In genomic region chr2L:15005505-15005904, dm6 we compare ENCODE assay signal across 1 fruit fly cellular context.
TF ChIP-seq lines count a peak whose summit lies in the region.

TSS of gene DCTN5-p25 (plus strand) at chr2L:15005733.

TF ChIP-seq in whole organism, embryonic, 481 proteins besides CTCF, POLR2A, EP300 and RAD21 (continued from another document):
- TF ChIP-seq CG13287 (GFP tag; IDR thresholded peaks at IDR 0.05; lab: Robert Waterston, UW; ENCODE audit: partially characterized antibody) (peak; percentile 41; the same call in 1 of the 2 replicates), chinmo (GFP tag; IDR thresholded peaks at IDR 0.05; lab: Robert Waterston, UW; ENCODE audit: partially characterized antibody) (peak; percentile 70; the same call in 1 of the 4 replicates), CG18476 (GFP tag; optimal IDR thresholded peaks at IDR 0.05; lab: Kevin White, UChicago) (no peak), sim (GFP tag; IDR thresholded peaks at IDR 0.05; lab: Robert Waterston, UW) (no peak), CG4617 (GFP tag; optimal IDR thresholded peaks at IDR 0.05; lab: Kevin White, UChicago; ENCODE audit: borderline replicate concordance) (no peak), CG12391 (tag; optimal IDR thresholded peaks at IDR 0.05; lab: Kevin White, UChicago) (no peak), ttk (GFP tag; IDR thresholded peaks at IDR 0.05; lab: Robert Waterston, UW) (no peak), stwl (tag; optimal IDR thresholded peaks at IDR 0.05; lab: Kevin White, UChicago) (peak; percentile 38), amos (GFP tag; IDR thresholded peaks at IDR 0.05; lab: Robert Waterston, UW; ENCODE audit: partially characterized antibody) (no peak), so (GFP tag; IDR thresholded peaks at IDR 0.05; lab: Robert Waterston, UW) (no peak), wek (GFP tag; optimal IDR thresholded peaks at IDR 0.05; lab: Kevin White, UChicago) (no peak), Vsx1 (GFP tag; optimal IDR thresholded peaks at IDR 0.05; lab: Kevin White, UChicago) (no peak), gfzf (GFP tag; optimal IDR thresholded peaks at IDR 0.05; lab: Kevin White, UChicago) (peak; percentile 91), CG8281 (tag; optimal IDR thresholded peaks at IDR 0.05; lab: Kevin White, UChicago) (no peak), Doc2 (GFP tag; IDR thresholded peaks at IDR 0.05; lab: Robert Waterston, UW) (no peak), CG9817 (tag; optimal IDR thresholded peaks at IDR 0.05; lab: Kevin White, UChicago) (no peak), Hand (GFP tag; optimal IDR thresholded peaks at IDR 0.05; lab: Kevin White, UChicago) (no peak), Doc3 (GFP tag; IDR thresholded peaks at IDR 0.05; lab: Robert Waterston, UW; ENCODE audit: partially characterized antibody) (no peak), CG13424 (tag; optimal IDR thresholded peaks at IDR 0.05; lab: Kevin White, UChicago) (no peak), mirr (GFP tag; optimal IDR thresholded peaks at IDR 0.05; lab: Kevin White, UChicago) (no peak), CG10565 (GFP tag; optimal IDR thresholded peaks at IDR 0.05; lab: Kevin White, UChicago) (no peak), Dip2 (GFP tag; IDR thresholded peaks at IDR 0.05; lab: Robert Waterston, UW) (no peak), dmrt11E (tag; optimal IDR thresholded peaks at IDR 0.05; lab: Kevin White, UChicago) (no peak), tin (GFP tag; optimal IDR thresholded peaks at IDR 0.05; lab: Kevin White, UChicago) (no peak), CG9797 (GFP tag; optimal IDR thresholded peaks at IDR 0.05; lab: Kevin White, UChicago) (peak; percentile 80), NC2β (GFP tag; optimal IDR thresholded peaks at IDR 0.05; lab: Kevin White, UChicago) (peak; percentile 15), CG11504 (tag; optimal IDR thresholded peaks at IDR 0.05; lab: Kevin White, UChicago) (no peak), CG2116 (GFP tag; optimal IDR thresholded peaks at IDR 0.05; lab: Kevin White, UChicago) (peak; percentile 4), CG9727 (GFP tag; optimal IDR thresholded peaks at IDR 0.05; lab: Kevin White, UChicago) (no peak), cato (GFP tag; optimal IDR thresholded peaks at IDR 0.05; lab: Kevin White, UChicago; ENCODE audit: borderline replicate concordance) (no peak), crp (GFP tag; optimal IDR thresholded peaks at IDR 0.05; lab: Kevin White, UChicago) (peak; percentile 53 to 95), CG7786 (GFP tag; optimal IDR thresholded peaks at IDR 0.05; lab: Kevin White, UChicago) (no peak), Med (GFP tag; lab: Kevin White, UChicago) (peak; percentile 71), CG3281 (GFP tag; optimal IDR thresholded peaks at IDR 0.05; lab: Kevin White, UChicago) (no peak), Xrp1 (GFP tag; IDR thresholded peaks at IDR 0.05; lab: Robert Waterston, UW) (no peak), fru (optimal IDR thresholded peaks at IDR 0.05; lab: Kevin White, UChicago) (no peak), Hmr (GFP tag; optimal IDR thresholded peaks at IDR 0.05; lab: Kevin White, UChicago) (no peak), gt (GFP tag; IDR thresholded peaks at IDR 0.05; lab: Robert Waterston, UW) (no peak), CG7556 (GFP tag; optimal IDR thresholded peaks at IDR 0.05; lab: Kevin White, UChicago) (no peak), BEAF-32 (GFP tag; optimal IDR thresholded peaks at IDR 0.05; lab: Kevin White, UChicago) (peak; percentile 22), chn (GFP tag; optimal IDR thresholded peaks at IDR 0.05; lab: Kevin White, UChicago) (no peak), Pdp1 (GFP tag; optimal IDR thresholded peaks at IDR 0.05; lab: Kevin White, UChicago) (no peak), fd96Cb (tag; optimal IDR thresholded peaks at IDR 0.05; lab: Kevin White, UChicago) (no peak), CG3995 (GFP tag; optimal IDR thresholded peaks at IDR 0.05; lab: Kevin White, UChicago) (no peak), E2f2 (GFP tag; IDR thresholded peaks at IDR 0.05; lab: Robert Waterston, UW) (peak; percentile 97), pita (GFP tag; optimal IDR thresholded peaks at IDR 0.05; lab: Kevin White, UChicago) (peak; percentile 46), CG17612 (GFP tag; IDR thresholded peaks at IDR 0.05; lab: Robert Waterston, UW) (no peak), CG15514 (GFP tag; optimal IDR thresholded peaks at IDR 0.05; lab: Kevin White, UChicago) (peak; percentile 20), Optix (GFP tag; IDR thresholded peaks at IDR 0.05; lab: Robert Waterston, UW) (no peak), lbe (GFP tag; optimal IDR thresholded peaks at IDR 0.05; lab: Kevin White, UChicago) (no peak), phol (tag; optimal IDR thresholded peaks at IDR 0.05; lab: Kevin White, UChicago) (peak; percentile 4), MBD-R2 (GFP tag; IDR thresholded peaks at IDR 0.05; lab: Robert Waterston, UW) (peak; percentile 58), CG14667 (GFP tag; IDR thresholded peaks at IDR 0.05; lab: Robert Waterston, UW) (no peak), Scr (GFP tag; IDR thresholded peaks at IDR 0.05; lab: Robert Waterston, UW; ENCODE audit: partially characterized antibody) (no peak), trem (tag; optimal IDR thresholded peaks at IDR 0.05; lab: Kevin White, UChicago) (peak; percentile 2), YL-1 (GFP tag; optimal IDR thresholded peaks at IDR 0.05; lab: Kevin White, UChicago) (peak; percentile 4), Sin3A (optimal IDR thresholded peaks at IDR 0.05; lab: Kevin White, UChicago) (peak; percentile 46)
